Fruit fly (Drosophila melanogaster) whole organism, prepupa: Measurements from ENCODE around the gene CG14676.
A peak's percentile ranks its signal among the peaks of the same experiment; 100 is the strongest.

Experiments
- Blimp-1 ChIP-seq: fragments of 200-800 bp; sonication (Bioruptor generic); optimal IDR thresholded peaks from 3 replicates; lab custom pipeline; 2017; ENCODE audit warnings: missing biosample characterization, missing genetic modification characterization, mild to moderate bottlenecking, moderate library complexity, missing genetic modification reagents
- CG10669 ChIP-seq: fragments of 200-800 bp; sonication (Bioruptor generic); optimal IDR thresholded peaks from 3 replicates; lab custom pipeline; 2018; ENCODE audit warnings: missing biosample characterization, mild to moderate bottlenecking, missing genetic modification characterization, moderate library complexity
- CG11294 ChIP-seq: fragments of 200-800 bp; sonication (Bioruptor generic); IDR thresholded peaks from 2 replicates; pipeline ENCODE4 v1.3.6; 2022; ENCODE audit warnings: missing biosample characterization, missing genetic modification characterization
- CG11762 ChIP-seq: fragments of 200-800 bp; sonication (Bioruptor generic); optimal IDR thresholded peaks from 3 replicates; lab custom pipeline; 2016; ENCODE audit warnings: missing biosample characterization, missing genetic modification characterization; ENCODE audit not compliant: insufficient read depth
- CG11902 ChIP-seq: fragments of 200-800 bp; sonication (Bioruptor generic); optimal IDR thresholded peaks from 3 replicates; lab custom pipeline; 2016; ENCODE audit warnings: missing biosample characterization, missing genetic modification characterization
- CG1621 ChIP-seq: fragments of 200-800 bp; sonication (Bioruptor generic); optimal IDR thresholded peaks from 3 replicates; lab custom pipeline; 2018; ENCODE audit warnings: missing biosample characterization, mild to moderate bottlenecking, missing genetic modification characterization
- CG16779 ChIP-seq: fragments of 200-800 bp; sonication (Bioruptor generic); optimal IDR thresholded peaks from 3 replicates; lab custom pipeline; 2017; ENCODE audit warnings: missing biosample characterization, mild to moderate bottlenecking, missing genetic modification characterization
- CG3032 ChIP-seq: fragments of 200-800 bp; optimal IDR thresholded peaks from 2 replicates; lab custom pipeline; 2019; ENCODE audit warnings: missing biosample characterization, mild to moderate bottlenecking, missing genetic modification characterization, moderate library complexity
- CG31627 ChIP-seq: fragments of 200-800 bp; sonication (Bioruptor generic); optimal IDR thresholded peaks from 3 replicates; lab custom pipeline; 2016; ENCODE audit warnings: missing biosample characterization, missing genetic modification characterization
- CG32006 ChIP-seq: fragments of 200-800 bp; sonication (Bioruptor generic); optimal IDR thresholded peaks from 3 replicates; lab custom pipeline; 2017; ENCODE audit warnings: missing biosample characterization, mild to moderate bottlenecking, missing genetic modification characterization
- CG3919 ChIP-seq: fragments of 200-800 bp; sonication (Bioruptor generic); optimal IDR thresholded peaks from 3 replicates; lab custom pipeline; 2016; ENCODE audit warnings: missing biosample characterization, missing genetic modification characterization
- CG4318 ChIP-seq: fragments of 200-800 bp; sonication (Bioruptor generic); optimal IDR thresholded peaks from 3 replicates; lab custom pipeline; 2017; ENCODE audit warnings: missing biosample characterization, mild to moderate bottlenecking, missing genetic modification characterization
- CG6163 ChIP-seq: fragments of 200-800 bp; sonication (Bioruptor generic); IDR thresholded peaks from 3 replicates; pipeline ENCODE4 v1.3.6; 2022; ENCODE audit warnings: missing biosample characterization, missing genetic modification characterization
- CG6276 ChIP-seq: fragments of 200-800 bp; sonication (Bioruptor generic); optimal IDR thresholded peaks from 2 replicates; lab custom pipeline; 2017; ENCODE audit warnings: missing biosample characterization, mild to moderate bottlenecking, missing genetic modification characterization
- CG6792 ChIP-seq: fragments of 200-800 bp; sonication (Bioruptor generic); optimal IDR thresholded peaks from 3 replicates; lab custom pipeline; 2016; ENCODE audit warnings: missing biosample characterization, missing genetic modification characterization
- CG6808 ChIP-seq: fragments of 200-800 bp; sonication (Bioruptor generic); optimal IDR thresholded peaks from 3 replicates; lab custom pipeline; 2017; ENCODE audit warnings: missing biosample characterization, missing genetic modification characterization, mild to moderate bottlenecking, moderate library complexity, missing genetic modification reagents
- CG6854 ChIP-seq: fragments of 200-800 bp; sonication (Bioruptor generic); optimal IDR thresholded peaks from 2 replicates; lab custom pipeline; 2017; ENCODE audit warnings: missing biosample characterization, mild to moderate bottlenecking, missing genetic modification characterization
- CG7368 ChIP-seq: fragments of 200-800 bp; sonication (Bioruptor generic); optimal IDR thresholded peaks from 3 replicates; lab custom pipeline; 2016; ENCODE audit warnings: missing biosample characterization, missing genetic modification characterization
- CG8119 ChIP-seq: fragments of 200-800 bp; sonication (Bioruptor generic); IDR thresholded peaks from 3 replicates; pipeline ENCODE4 v1.3.6; 2022; ENCODE audit warnings: missing biosample characterization, missing genetic modification characterization
- CG8319 ChIP-seq: fragments of 200-800 bp; sonication (Bioruptor generic); optimal IDR thresholded peaks from 3 replicates; lab custom pipeline; 2016; ENCODE audit warnings: missing biosample characterization, missing genetic modification characterization
- Eip75B ChIP-seq: fragments of 200-800 bp; sonication (Bioruptor generic); optimal IDR thresholded peaks from 3 replicates; lab custom pipeline; 2016; ENCODE audit warnings: missing biosample characterization, missing genetic modification characterization
- Eip78C ChIP-seq: fragments of 200-800 bp; sonication (Bioruptor generic); peaks from one replicate; lab custom pipeline; 2016; ENCODE audit warnings: missing biosample characterization, missing genetic modification characterization
- Ets21C ChIP-seq: fragments of 200-800 bp; sonication (Bioruptor generic); optimal IDR thresholded peaks from 3 replicates; lab custom pipeline; 2016; ENCODE audit warnings: missing biosample characterization, missing genetic modification characterization
- Ets96B ChIP-seq: fragments of 200-800 bp; optimal IDR thresholded peaks from 2 replicates; lab custom pipeline; 2019; ENCODE audit warnings: missing biosample characterization, mild to moderate bottlenecking, missing genetic modification characterization, moderate library complexity
- Gug ChIP-seq: fragments of 200-800 bp; sonication (Bioruptor generic); IDR thresholded peaks from 2 replicates; pipeline ENCODE4 v1.3.6; 2022; ENCODE audit warnings: missing biosample characterization, missing genetic modification characterization
- Hr38 ChIP-seq: sonication (Bioruptor generic); optimal IDR thresholded peaks from 2 replicates; lab custom pipeline; 2016; ENCODE audit warnings: missing biosample characterization, missing genetic modification characterization
- Hr39 ChIP-seq: fragments of 200-800 bp; sonication (Bioruptor generic); optimal IDR thresholded peaks from 2 replicates; lab custom pipeline; 2016; ENCODE audit warnings: missing biosample characterization, missing genetic modification characterization
- Lpt ChIP-seq: fragments of 200-800 bp; sonication (Bioruptor generic); optimal IDR thresholded peaks from 3 replicates; lab custom pipeline; 2016; ENCODE audit warnings: missing biosample characterization, missing genetic modification characterization
- Met ChIP-seq: fragments of 200-800 bp; sonication (Bioruptor generic); optimal IDR thresholded peaks from 3 replicates; lab custom pipeline; 2016; ENCODE audit warnings: missing biosample characterization, missing genetic modification characterization
- OdsH ChIP-seq: fragments of 200-800 bp; sonication (Bioruptor generic); optimal IDR thresholded peaks from 3 replicates; lab custom pipeline; 2016; ENCODE audit warnings: missing biosample characterization, missing genetic modification characterization
- Sox102F ChIP-seq: fragments of 200-800 bp; sonication (Bioruptor generic); optimal IDR thresholded peaks from 2 replicates; lab custom pipeline; 2016; ENCODE audit warnings: missing biosample characterization, mild to moderate bottlenecking, missing genetic modification characterization
- Sox14 ChIP-seq: fragments of 200-800 bp; sonication (Bioruptor generic); optimal IDR thresholded peaks from 3 replicates; lab custom pipeline; 2016; ENCODE audit warnings: missing biosample characterization, missing genetic modification characterization
- Sox15 ChIP-seq: fragments of 200-800 bp; sonication (Bioruptor generic); optimal IDR thresholded peaks from 3 replicates; lab custom pipeline; 2016; ENCODE audit warnings: missing biosample characterization, missing genetic modification characterization
- achi ChIP-seq: fragments of 200-800 bp; sonication (Bioruptor generic); optimal IDR thresholded peaks from 3 replicates; lab custom pipeline; 2016; ENCODE audit warnings: missing biosample characterization, missing genetic modification characterization
- cyc ChIP-seq: fragments of 200-800 bp; sonication (Bioruptor generic); optimal IDR thresholded peaks from 3 replicates; lab custom pipeline; 2016; ENCODE audit warnings: missing biosample characterization, missing genetic modification characterization
- dac ChIP-seq: fragments of 200-800 bp; sonication (Bioruptor generic); optimal IDR thresholded peaks from 2 replicates; lab custom pipeline; 2017; ENCODE audit warnings: missing biosample characterization, mild to moderate bottlenecking, missing genetic modification characterization
- dsx ChIP-seq: fragments of 200-800 bp; optimal IDR thresholded peaks from 3 replicates; lab custom pipeline; 2019; ENCODE audit warnings: missing biosample characterization, mild to moderate bottlenecking, missing genetic modification characterization, moderate library complexity; ENCODE audit not compliant: poor library complexity, severe bottlenecking
- eg ChIP-seq: fragments of 200-800 bp; sonication (Bioruptor generic); IDR thresholded peaks from 3 replicates; pipeline ENCODE4 v1.3.6; 2022; ENCODE audit warnings: missing biosample characterization, missing genetic modification characterization
- esn ChIP-seq: fragments of 200-800 bp; sonication (Bioruptor generic); optimal IDR thresholded peaks from 2 replicates; lab custom pipeline; 2016; ENCODE audit warnings: missing biosample characterization, mild to moderate bottlenecking, missing genetic modification characterization, moderate library complexity
- fd59A ChIP-seq: fragments of 200-800 bp; sonication (Bioruptor generic); optimal IDR thresholded peaks from 2 replicates; lab custom pipeline; 2017; ENCODE audit warnings: missing biosample characterization, mild to moderate bottlenecking, missing genetic modification characterization, missing genetic modification reagents
- fd85E ChIP-seq: fragments of 200-800 bp; sonication (Bioruptor generic); optimal IDR thresholded peaks from 3 replicates; lab custom pipeline; 2016; ENCODE audit warnings: missing biosample characterization, missing genetic modification characterization
- fkh ChIP-seq: fragments of 200-800 bp; sonication (Bioruptor generic); optimal IDR thresholded peaks from 3 replicates; lab custom pipeline; 2017; ENCODE audit warnings: missing biosample characterization, mild to moderate bottlenecking, missing genetic modification characterization, moderate library complexity
- lz ChIP-seq: fragments of 200-800 bp; sonication (Bioruptor generic); optimal IDR thresholded peaks from 3 replicates; lab custom pipeline; 2016; ENCODE audit warnings: missing biosample characterization, missing genetic modification characterization
- net ChIP-seq: fragments of 200-800 bp; sonication (Bioruptor generic); optimal IDR thresholded peaks from 3 replicates; lab custom pipeline; 2016; ENCODE audit warnings: missing biosample characterization, missing genetic modification characterization
- salr ChIP-seq, 2 experiments: fragments of 200-800 bp; sonication (Bioruptor generic); optimal IDR thresholded peaks; 3 replicates each; lab custom pipeline; 2016 to 2018; ENCODE audit warnings: missing biosample characterization in 2 of 2, missing genetic modification characterization in 2 of 2, mild to moderate bottlenecking in 1 of 2
- topi ChIP-seq: fragments of 200-800 bp; sonication (Bioruptor generic); optimal IDR thresholded peaks from 3 replicates; lab custom pipeline; 2016; ENCODE audit warnings: missing biosample characterization, missing genetic modification characterization
- vri ChIP-seq: fragments of 200-800 bp; sonication (Bioruptor generic); optimal IDR thresholded peaks from 3 replicates; lab custom pipeline; 2016; ENCODE audit warnings: missing biosample characterization, mild to moderate bottlenecking, missing genetic modification characterization

The CG14676 gene

dm6 chr3R:5861218-5861902, 14.3 kb downstream of the CG14676 start (continued):
- TF ChIP-seq Eip78C (GFP tag; lab: Kevin White, UChicago): peak; percentile 85
- TF ChIP-seq vri (GFP tag; lab: Kevin White, UChicago): no peak
- TF ChIP-seq CG8319: no peak
- peak; percentile 58 for TF ChIP-seq fkh (GFP tag; lab: Kevin White, UChicago)
- peak; percentile 39 for TF ChIP-seq OdsH (GFP tag; lab: Kevin White, UChicago)
- TF ChIP-seq achi (GFP tag; lab: Kevin White, UChicago): peak; percentile 30
- TF ChIP-seq Sox102F (GFP tag; lab: Kevin White, UChicago): peak; percentile 29
- peak in 1 of 2 experiments; percentile 51 for TF ChIP-seq salr (GFP tag; optimal IDR thresholded peaks at IDR 0.05; lab: Kevin White, UChicago)
- TF ChIP-seq dac (GFP tag; lab: Kevin White, UChicago): peak; percentile 52

- TF ChIP-seq CG11294 (GFP tag; lab: Robert Waterston, UW): no peak
- TF ChIP-seq CG3032 (tag; lab: Kevin White, UChicago): peak; percentile 19
- peak; percentile 22 for TF ChIP-seq Hr39 (GFP tag; lab: Kevin White, UChicago)
- TF ChIP-seq CG4318: no peak
- peak; percentile 41 for TF ChIP-seq CG31627 (GFP tag; lab: Kevin White, UChicago)
- peak; percentile 46 for TF ChIP-seq esn (GFP tag; lab: Kevin White, UChicago)
- TF ChIP-seq CG7368 (GFP tag; lab: Kevin White, UChicago): no peak
- TF ChIP-seq vri (GFP tag; lab: Kevin White, UChicago): peak; percentile 94
- TF ChIP-seq net (GFP tag; lab: Kevin White, UChicago): peak; percentile 4
- no peak for TF ChIP-seq Sox102F (GFP tag; lab: Kevin White, UChicago)
- no peak for TF ChIP-seq fd85E (GFP tag; lab: Kevin White, UChicago)
- TF ChIP-seq fkh (GFP tag; lab: Kevin White, UChicago): no peak
- no peak for TF ChIP-seq CG8119
- TF ChIP-seq CG3919 (GFP tag; lab: Kevin White, UChicago): peak; percentile 49
- no peak for TF ChIP-seq salr (GFP tag; optimal IDR thresholded peaks at IDR 0.05; lab: Kevin White, UChicago)
- TF ChIP-seq CG6163 (GFP tag; lab: Robert Waterston, UW): peak; percentile 50; the same call in 1 of the 3 replicates
- no peak for TF ChIP-seq CG6854 (GFP tag; lab: Kevin White, UChicago)
- TF ChIP-seq achi (GFP tag; lab: Kevin White, UChicago): no peak
- TF ChIP-seq CG10669 (GFP tag; lab: Kevin White, UChicago): no peak
- TF ChIP-seq CG6276 (GFP tag; lab: Kevin White, UChicago): no peak
- peak; percentile 21 for TF ChIP-seq CG1621
- no peak for TF ChIP-seq Blimp-1
- TF ChIP-seq cyc (GFP tag; lab: Kevin White, UChicago): peak; percentile 54
- no peak for TF ChIP-seq Ets96B
- no peak for TF ChIP-seq Sox15
- TF ChIP-seq eg: peak; percentile 21; the same call in 1 of the 3 replicates
- TF ChIP-seq CG16779 (tag; lab: Kevin White, UChicago): no peak
- TF ChIP-seq dsx (GFP tag; lab: Kevin White, UChicago): peak; percentile 34
- TF ChIP-seq CG11762 (GFP tag; lab: Kevin White, UChicago): no peak
- TF ChIP-seq lz: peak; percentile 42
- peak; percentile 15 for TF ChIP-seq Ets21C (GFP tag; lab: Kevin White, UChicago)
- peak; percentile 25 for TF ChIP-seq OdsH (GFP tag; lab: Kevin White, UChicago)
- no peak for TF ChIP-seq CG8319
- peak; percentile 77 for TF ChIP-seq Sox14 (GFP tag; lab: Kevin White, UChicago)
- peak; percentile 5 for TF ChIP-seq CG6808 (GFP tag; lab: Kevin White, UChicago)
- no peak for TF ChIP-seq fd59A (GFP tag; lab: Kevin White, UChicago)
- TF ChIP-seq topi: peak; percentile 40
- TF ChIP-seq Eip75B (GFP tag; lab: Kevin White, UChicago): no peak
- TF ChIP-seq CG11902: no peak
- TF ChIP-seq Lpt (GFP tag; lab: Kevin White, UChicago): no peak
- no peak for TF ChIP-seq Gug (GFP tag; lab: Robert Waterston, UW)
- peak; percentile 44 for TF ChIP-seq Met (GFP tag; lab: Kevin White, UChicago)
- TF ChIP-seq CG32006 (GFP tag; lab: Kevin White, UChicago): no peak
- TF ChIP-seq CG6792 (GFP tag; lab: Kevin White, UChicago): no peak
- no peak for TF ChIP-seq Hr38
These were observed 15.1 kb downstream of the CG14676 start, which contains the start of gene CG2017 for dm6 chr3R:5862032-5862641. Gene CG2017, minus strand, starts transcription at chr3R:5862405.
